Fruit fly (Drosophila melanogaster) whole organism, embryonic: ENCODE results near the gene CG1143.

Experiments used
- ATbp ChIP-seq: fragments of 200-800 bp; sonication (Bioruptor generic); optimal IDR thresholded peaks from 2 replicates; lab custom pipeline; 2017; ENCODE audit warnings: missing biosample characterization, mild to moderate bottlenecking, missing genetic modification characterization, missing genetic modification reagents
- Aef1 ChIP-seq: fragments of 200-800 bp; sonication (Bioruptor generic); IDR thresholded peaks from 3 replicates; pipeline ENCODE4 v1.3.6; 2022; ENCODE audit warnings: missing biosample characterization, missing genetic modification characterization
- CG10366 ChIP-seq: fragments of 200-800 bp; sonication (Bioruptor generic); IDR thresholded peaks from 2 replicates; pipeline ENCODE4 v1.3.6; 2022; ENCODE audit warnings: missing biosample characterization, missing genetic modification characterization
- CG10979 ChIP-seq: fragments of 200-800 bp; sonication (Bioruptor generic); optimal IDR thresholded peaks from 2 replicates; lab custom pipeline; 2018; ENCODE audit warnings: missing biosample characterization, mild to moderate bottlenecking, missing genetic modification characterization, moderate library complexity
- CG11398 ChIP-seq: fragments of 200-800 bp; sonication (Bioruptor generic); optimal IDR thresholded peaks from 2 replicates; lab custom pipeline; 2016; ENCODE audit warnings: missing biosample characterization, missing genetic modification characterization
- CG14667 ChIP-seq: fragments of 200-800 bp; sonication (Bioruptor generic); IDR thresholded peaks from 2 replicates; pipeline ENCODE4 v1.3.6; 2022; ENCODE audit warnings: missing biosample characterization, missing genetic modification characterization
- CG15269 ChIP-seq: fragments of 200-800 bp; sonication (Bioruptor generic); optimal IDR thresholded peaks from 2 replicates; lab custom pipeline; 2018; ENCODE audit warnings: missing biosample characterization, mild to moderate bottlenecking, missing genetic modification characterization, moderate library complexity
- CG17328 ChIP-seq: fragments of 200-800 bp; sonication (Bioruptor generic); IDR thresholded peaks from 2 replicates; pipeline ENCODE4 v1.3.6; 2022; ENCODE audit warnings: missing biosample characterization, missing genetic modification characterization
- CG17612 ChIP-seq: fragments of 200-800 bp; sonication (Bioruptor generic); IDR thresholded peaks from 2 replicates; pipeline ENCODE4 v1.3.6; 2022; ENCODE audit warnings: missing biosample characterization, missing genetic modification characterization
- CG17829 ChIP-seq: fragments of 200-800 bp; optimal IDR thresholded peaks from 2 replicates; lab custom pipeline; 2019; ENCODE audit warnings: missing biosample characterization, mild to moderate bottlenecking, missing genetic modification characterization, moderate library complexity
- CG33557 ChIP-seq: fragments of 200-800 bp; sonication (Bioruptor generic); optimal IDR thresholded peaks from 2 replicates; lab custom pipeline; 2019; ENCODE audit warnings: missing biosample characterization, mild to moderate bottlenecking, missing genetic modification characterization, moderate library complexity
- CG43689 ChIP-seq: fragments of 200-800 bp; sonication (Bioruptor generic); IDR thresholded peaks from 2 replicates; pipeline ENCODE4 v1.3.6; 2022; ENCODE audit warnings: missing biosample characterization, missing genetic modification characterization
- CG4820 ChIP-seq: fragments of 200-800 bp; sonication (Bioruptor generic); optimal IDR thresholded peaks from 3 replicates; lab custom pipeline; 2016; ENCODE audit warnings: missing biosample characterization, missing genetic modification characterization
- CG7357 ChIP-seq: fragments of 200-800 bp; sonication (Bioruptor generic); IDR thresholded peaks from 3 replicates; pipeline ENCODE4 v1.3.6; 2022; ENCODE audit warnings: missing biosample characterization, missing genetic modification characterization
- CG7556 ChIP-seq: fragments of 200-800 bp; sonication (Bioruptor generic); optimal IDR thresholded peaks from 2 replicates; lab custom pipeline; 2017; ENCODE audit warnings: missing biosample characterization, mild to moderate bottlenecking, missing genetic modification characterization
- CG8924 ChIP-seq: fragments of 200-800 bp; optimal IDR thresholded peaks from 3 replicates; lab custom pipeline; 2019; ENCODE audit warnings: missing biosample characterization, mild to moderate bottlenecking, missing genetic modification characterization, moderate library complexity
- CG9437 ChIP-seq: fragments of 200-800 bp; sonication (Bioruptor generic); optimal IDR thresholded peaks from 2 replicates; lab custom pipeline; 2018; ENCODE audit warnings: missing biosample characterization, mild to moderate bottlenecking, missing genetic modification characterization
- CG9876 ChIP-seq: fragments of 200-800 bp; sonication (Bioruptor generic); optimal IDR thresholded peaks from 2 replicates; lab custom pipeline; 2016; ENCODE audit warnings: missing biosample characterization, missing genetic modification characterization
- CG9932 ChIP-seq: fragments of 200-800 bp; sonication (Bioruptor generic); IDR thresholded peaks from 2 replicates; pipeline ENCODE4 v1.3.6; 2022; ENCODE audit warnings: missing biosample characterization, missing genetic modification characterization
- CTCF ChIP-seq: fragments of 200-800 bp; sonication (Bioruptor generic); optimal IDR thresholded peaks from 2 replicates; lab custom pipeline; 2017; ENCODE audit warnings: missing biosample characterization, mild to moderate bottlenecking, missing genetic modification characterization, moderate library complexity
- Dll ChIP-seq: fragments of 200-800 bp; sonication (Bioruptor generic); IDR thresholded peaks from 4 replicates; pipeline ENCODE4 v1.3.6; 2022; ENCODE audit warnings: missing biosample characterization, missing genetic modification characterization; ENCODE audit not compliant: partially characterized antibody
- E2f1 ChIP-seq: fragments of 200-800 bp; sonication (Bioruptor generic); IDR thresholded peaks from 2 replicates; pipeline ENCODE4 v1.3.6; 2022; ENCODE audit warnings: missing biosample characterization, missing genetic modification characterization
- E2f2 ChIP-seq: fragments of 200-800 bp; sonication (Bioruptor generic); IDR thresholded peaks from 2 replicates; pipeline ENCODE4 v1.3.6; 2022; ENCODE audit warnings: missing biosample characterization, missing genetic modification characterization
- HLH3B ChIP-seq: fragments of 200-800 bp; sonication (Bioruptor generic); IDR thresholded peaks from 2 replicates; pipeline ENCODE4 v1.3.6; 2022; ENCODE audit warnings: missing biosample characterization, missing genetic modification characterization
- HmgZ ChIP-seq: fragments of 200-800 bp; sonication (Bioruptor generic); optimal IDR thresholded peaks from 2 replicates; lab custom pipeline; 2018; ENCODE audit warnings: missing biosample characterization, mild to moderate bottlenecking, missing genetic modification characterization
- Hr51 ChIP-seq, 2 experiments: fragments of 200-800 bp; sonication (Bioruptor generic); optimal IDR thresholded peaks; 2 replicates in 1 of 2; 3 replicates in 1 of 2; lab custom pipeline; 2016 to 2018; ENCODE audit warnings: missing biosample characterization in 2 of 2, missing genetic modification characterization in 2 of 2, mild to moderate bottlenecking in 1 of 2, moderate library complexity in 1 of 2
- Max ChIP-seq: fragments of 200-800 bp; sonication (Bioruptor generic); optimal IDR thresholded peaks from 2 replicates; lab custom pipeline; 2016; ENCODE audit warnings: missing biosample characterization, mild to moderate bottlenecking, missing genetic modification characterization
- NC2β ChIP-seq: fragments of 200-800 bp; sonication (Bioruptor generic); optimal IDR thresholded peaks from 2 replicates; lab custom pipeline; 2016; ENCODE audit warnings: missing biosample characterization, missing genetic modification characterization
- Rfx ChIP-seq: fragments of 200-800 bp; sonication (Bioruptor generic); IDR thresholded peaks from 2 replicates; pipeline ENCODE4 v1.3.6; 2022; ENCODE audit warnings: missing biosample characterization, missing genetic modification characterization
- Scr ChIP-seq: fragments of 200-800 bp; sonication (Bioruptor generic); IDR thresholded peaks from 2 replicates; pipeline ENCODE4 v1.3.6; 2022; ENCODE audit warnings: missing biosample characterization, missing genetic modification characterization; ENCODE audit not compliant: partially characterized antibody
- Sox102F ChIP-seq: fragments of 200-800 bp; sonication (Bioruptor generic); optimal IDR thresholded peaks from 2 replicates; lab custom pipeline; 2018; ENCODE audit warnings: missing biosample characterization, mild to moderate bottlenecking, missing genetic modification characterization, moderate library complexity
- Stat92E ChIP-seq, 3 experiments: fragments of >200 bp in 2 of 3; fragments of 200-800 bp in 1 of 3; sonication (Bioruptor generic) in 1 of 3; optimal IDR thresholded peaks; 2 replicates each; lab custom pipeline; 2017 to 2019; ENCODE audit warnings: missing biosample characterization in 3 of 3, missing genetic modification characterization in 3 of 3, mild to moderate bottlenecking in 1 of 3, moderate library complexity in 1 of 3
- Taf1 ChIP-seq: fragments of 200-800 bp; sonication (Bioruptor generic); IDR thresholded peaks from 2 replicates; pipeline ENCODE4 v1.3.6; 2022; ENCODE audit warnings: missing biosample characterization, missing genetic modification characterization
- ara ChIP-seq: fragments of 200-800 bp; sonication (Bioruptor generic); IDR thresholded peaks from 2 replicates; pipeline ENCODE4 v1.3.6; 2022; ENCODE audit warnings: missing biosample characterization, missing genetic modification characterization
- chif ChIP-seq, 2 experiments: fragments of 200-800 bp; sonication (Bioruptor generic); optimal IDR thresholded peaks; 3 replicates each; lab custom pipeline; 2016; ENCODE audit warnings: missing biosample characterization in 2 of 2, missing genetic modification characterization in 2 of 2
- crc ChIP-seq: fragments of 200-800 bp; sonication (Bioruptor generic); optimal IDR thresholded peaks from 2 replicates; lab custom pipeline; 2016; ENCODE audit warnings: missing biosample characterization, missing genetic modification characterization
- crp ChIP-seq, 2 experiments: fragments of 200-800 bp; sonication (Bioruptor generic); optimal IDR thresholded peaks; 2 replicates in 1 of 2; 3 replicates in 1 of 2; lab custom pipeline; 2017; ENCODE audit warnings: missing biosample characterization in 2 of 2, missing genetic modification characterization in 2 of 2, mild to moderate bottlenecking in 1 of 2, moderate library complexity in 1 of 2
- dimm ChIP-seq: fragments of 200-800 bp; sonication (Bioruptor generic); IDR thresholded peaks from 2 replicates; pipeline ENCODE4 v1.3.6; 2022; ENCODE audit warnings: missing biosample characterization, missing genetic modification characterization
- esg ChIP-seq: fragments of 200-800 bp; sonication (Bioruptor generic); conservative IDR thresholded peaks from 2 replicates; pipeline ENCODE4 v1.3.6; 2022; ENCODE audit warnings: missing biosample characterization, missing genetic modification characterization
- ewg ChIP-seq: fragments of 200-800 bp; sonication (Bioruptor generic); optimal IDR thresholded peaks from 3 replicates; lab custom pipeline; 2017; ENCODE audit warnings: mild to moderate bottlenecking, missing biosample characterization, missing genetic modification reagents, missing genetic modification characterization
- fd96Cb ChIP-seq: fragments of 200-800 bp; sonication (Bioruptor generic); optimal IDR thresholded peaks from 2 replicates; lab custom pipeline; 2018; ENCODE audit warnings: missing biosample characterization, mild to moderate bottlenecking, missing genetic modification characterization, moderate library complexity
- gem ChIP-seq: fragments of 200-800 bp; sonication (Bioruptor generic); optimal IDR thresholded peaks from 2 replicates; lab custom pipeline; 2019; ENCODE audit warnings: missing biosample characterization, mild to moderate bottlenecking, missing genetic modification characterization, moderate library complexity
- hkb ChIP-seq, 2 experiments: fragments of 200-800 bp in 1 of 2; fragments of >200 bp in 1 of 2; sonication (Bioruptor generic) in 1 of 2; IDR thresholded peaks in 1 of 2; optimal IDR thresholded peaks in 1 of 2; 2 replicates each; pipeline versions ENCODE4 v1.3.6 to Lab custom; 2017 to 2022; ENCODE audit warnings: missing biosample characterization in 1 of 2, missing genetic modification characterization in 1 of 2
- insv ChIP-seq, 2 experiments: fragments of 200-800 bp; sonication (Bioruptor generic); optimal IDR thresholded peaks; 3 replicates each; lab custom pipeline; 2016 to 2018; ENCODE audit warnings: missing biosample characterization in 2 of 2, missing genetic modification characterization in 2 of 2
- kah ChIP-seq: fragments of 200-800 bp; sonication (Bioruptor generic); optimal IDR thresholded peaks from 2 replicates; lab custom pipeline; 2018; ENCODE audit warnings: missing biosample characterization, mild to moderate bottlenecking, missing genetic modification characterization
- mld ChIP-seq: fragments of 200-800 bp; sonication (Bioruptor generic); IDR thresholded peaks from 3 replicates; pipeline ENCODE4 v1.3.6; 2022; ENCODE audit warnings: missing biosample characterization, missing genetic modification characterization; ENCODE audit not compliant: partially characterized antibody
- ro ChIP-seq: fragments of 200-800 bp; sonication (Bioruptor generic); IDR thresholded peaks from 2 replicates; pipeline ENCODE4 v1.3.6; 2022; ENCODE audit warnings: missing biosample characterization, missing genetic modification characterization
- sens ChIP-seq: fragments of 200-800 bp; sonication (Bioruptor generic); peaks from one replicate; lab custom pipeline; 2016; ENCODE audit warnings: missing biosample characterization, missing genetic modification characterization
- tgo ChIP-seq: fragments of 200-800 bp; sonication (Bioruptor generic); IDR thresholded peaks from 3 replicates; pipeline ENCODE4 v1.3.6; 2022; ENCODE audit warnings: missing biosample characterization, missing genetic modification characterization
- ttk ChIP-seq: fragments of 200-800 bp; sonication (Bioruptor generic); IDR thresholded peaks from 2 replicates; pipeline ENCODE4 v2.1.2; 2022; ENCODE audit warnings: missing biosample characterization, missing genetic modification characterization

The CG1143 gene

dm6 chr3L:2651800-2652199 lies 6.6 kb downstream of the CG1143 start, which contains the start of the genes ProRS-m, CG42304 and Snup (continued):
- peak; percentile 78 for TF ChIP-seq ttk (GFP tag; lab: Robert Waterston, UW)
- TF ChIP-seq HLH3B: peak; percentile 84
- no peak for TF ChIP-seq insv (GFP tag; optimal IDR thresholded peaks at IDR 0.05; lab: Kevin White, UChicago)
- TF ChIP-seq CG7556 (GFP tag; lab: Kevin White, UChicago): peak; percentile 29
- no peak for TF ChIP-seq kah (GFP tag; lab: Kevin White, UChicago)
- no peak for TF ChIP-seq CG17612 (GFP tag; lab: Robert Waterston, UW)
- TF ChIP-seq ro (GFP tag; lab: Robert Waterston, UW): peak; percentile 52; the same call in 1 of the 2 replicates
- TF ChIP-seq crc: no peak
- TF ChIP-seq ara (GFP tag; lab: Robert Waterston, UW): peak; percentile 73
- TF ChIP-seq NC2β (GFP tag; lab: Kevin White, UChicago): no peak
- TF ChIP-seq mld (GFP tag; lab: Robert Waterston, UW): no peak
- TF ChIP-seq Stat92E (GFP tag; optimal IDR thresholded peaks at IDR 0.05; lab: Kevin White, UChicago): peak in 1 of 3 experiments; percentile 18
- peak; percentile 47; the same call in 1 of the 2 replicates for TF ChIP-seq Rfx (GFP tag; lab: Robert Waterston, UW)
- peak; percentile 53 for TF ChIP-seq sens (GFP tag; lab: Kevin White, UChicago)
- no peak for TF ChIP-seq CG9876 (GFP tag; lab: Kevin White, UChicago)
- peak; percentile 68 for TF ChIP-seq CG14667 (GFP tag; lab: Robert Waterston, UW)
- TF ChIP-seq CG7357: peak; percentile 40; the same call in 1 of the 3 replicates
- TF ChIP-seq CG10366: peak; percentile 61
- TF ChIP-seq gem (tag; lab: Kevin White, UChicago): peak; percentile 84
- peak in 1 of 2 experiments; percentile 4 for TF ChIP-seq crp (GFP tag; optimal IDR thresholded peaks at IDR 0.05; lab: Kevin White, UChicago)
- TF ChIP-seq chif (GFP tag; optimal IDR thresholded peaks at IDR 0.05; lab: Kevin White, UChicago): no peak
- peak; percentile 32; the same call in 1 of the 2 replicates for TF ChIP-seq dimm (GFP tag; lab: Robert Waterston, UW)
- TF ChIP-seq ATbp (GFP tag; lab: Kevin White, UChicago): no peak
- TF ChIP-seq ewg (GFP tag; lab: Kevin White, UChicago): peak; percentile 29
- TF ChIP-seq Scr (GFP tag; lab: Robert Waterston, UW): no peak
- no peak for TF ChIP-seq Taf1 (GFP tag; lab: Robert Waterston, UW)
- peak; percentile 1 for TF ChIP-seq HmgZ
- TF ChIP-seq CG33557: peak; percentile 29
- peak; percentile 65 for TF ChIP-seq esg (GFP tag; lab: Robert Waterston, UW)
- TF ChIP-seq CG15269 (tag; lab: Kevin White, UChicago): peak; percentile 54
- peak; percentile 57 for TF ChIP-seq E2f2 (GFP tag; lab: Robert Waterston, UW)
- peak; percentile 54; the same call in 1 of the 2 replicates for TF ChIP-seq CG17328 (GFP tag; lab: Robert Waterston, UW)
- TF ChIP-seq E2f1: peak; percentile 82
- peak; percentile 86 for TF ChIP-seq tgo
- TF ChIP-seq Hr51 (GFP tag; optimal IDR thresholded peaks at IDR 0.05; lab: Kevin White, UChicago): peak in 1 of 2 experiments; percentile 56
- TF ChIP-seq Dll (GFP tag; lab: Robert Waterston, UW): peak; percentile 47; the same call in 1 of the 4 replicates
- peak; percentile 30 for TF ChIP-seq CG9437 (GFP tag; lab: Kevin White, UChicago)
- TF ChIP-seq hkb (optimal IDR thresholded peaks at IDR 0.05; lab: Kevin White, UChicago): no peak
- TF ChIP-seq hkb (GFP tag; IDR thresholded peaks at IDR 0.05; lab: Robert Waterston, UW): peak; percentile 63; the same call in 1 of the 2 replicates
- peak; percentile 56; the same call in 1 of the 2 replicates for TF ChIP-seq CG9932 (GFP tag; lab: Robert Waterston, UW)
- TF ChIP-seq fd96Cb (tag; lab: Kevin White, UChicago): peak; percentile 47
- TF ChIP-seq CG8924 (tag; lab: Kevin White, UChicago): peak; percentile 61
- peak; percentile 19 for TF ChIP-seq CG4820 (GFP tag; lab: Kevin White, UChicago)
- no peak for TF ChIP-seq CTCF (GFP tag; lab: Kevin White, UChicago)
- peak; percentile 77 for TF ChIP-seq Aef1
- TF ChIP-seq CG43689 (GFP tag; lab: Robert Waterston, UW): peak; percentile 42; the same call in 1 of the 2 replicates
- peak; percentile 62 for TF ChIP-seq Sox102F (GFP tag; lab: Kevin White, UChicago)
- peak; percentile 75 for TF ChIP-seq CG17829
- TF ChIP-seq CG11398 (GFP tag; lab: Kevin White, UChicago): no peak
- peak; percentile 63 for TF ChIP-seq CG10979
- TF ChIP-seq Max: peak; percentile 9
